Worm (Caenorhabditis elegans) whole organism, L2 larva: ENCODE data around the gene C35D10.6.

Source experiments
- C34F6.9 ChIP-seq: fragments of 150-350 bp; optimal IDR thresholded peaks from 2 replicates; lab custom pipeline; 2014; ENCODE audit warnings: missing biosample characterization, missing genetic modification characterization
- F13H6.1 ChIP-seq: sonication (generic microtip); optimal IDR thresholded peaks from 2 replicates; lab custom pipeline; 2016; ENCODE audit warnings: missing genetic modification characterization, missing compliant biosample characterization
- R02D3.7 ChIP-seq: fragments of 150-350 bp; optimal IDR thresholded peaks from 2 replicates; lab custom pipeline; 2014; ENCODE audit warnings: missing biosample characterization, missing genetic modification characterization
- Y55F3AM.14 ChIP-seq: fragments of 200-800 bp; sonication (Bioruptor generic); optimal IDR thresholded peaks from 2 replicates; lab custom pipeline; 2018; ENCODE audit warnings: mild to moderate bottlenecking, missing genetic modification characterization, missing compliant biosample characterization
- ZK546.5 ChIP-seq: sonication (generic microtip); optimal IDR thresholded peaks from 2 replicates; lab custom pipeline; 2017; ENCODE audit warnings: missing biosample characterization, missing genetic modification characterization
- aly-2 ChIP-seq: fragments of 150-350 bp; optimal IDR thresholded peaks from 2 replicates; lab custom pipeline; 2014; ENCODE audit warnings: missing biosample characterization, missing genetic modification characterization
- ama-1 ChIP-seq: fragments of 150-350 bp; optimal IDR thresholded peaks from 2 replicates; lab custom pipeline; 2018; ENCODE audit warnings: inconsistent platforms
- blmp-1 ChIP-seq: sonication (generic microtip); optimal IDR thresholded peaks from 2 replicates; lab custom pipeline; 2017; ENCODE audit warnings: missing genetic modification characterization, mild to moderate bottlenecking, missing compliant biosample characterization, antibody characterized with exemption, moderate library complexity; ENCODE audit not compliant: insufficient read depth
- ceh-82 ChIP-seq: fragments of 150-350 bp; optimal IDR thresholded peaks from 2 replicates; lab custom pipeline; 2014; ENCODE audit warnings: missing biosample characterization, missing genetic modification characterization
- crh-2 ChIP-seq: sonication (generic microtip); optimal IDR thresholded peaks from 2 replicates; lab custom pipeline; 2017; ENCODE audit warnings: missing biosample characterization, missing genetic modification characterization
- egl-27 ChIP-seq: sonication (generic microtip); optimal IDR thresholded peaks from 3 replicates; lab custom pipeline; 2017; ENCODE audit warnings: missing biosample characterization, missing genetic modification reagents, missing genetic modification characterization
- elt-1 ChIP-seq: fragments of 150-350 bp; optimal IDR thresholded peaks from 2 replicates; lab custom pipeline; 2014; ENCODE audit warnings: missing biosample characterization, missing genetic modification characterization
- fos-1 ChIP-seq: fragments of 150-350 bp; optimal IDR thresholded peaks from 2 replicates; lab custom pipeline; 2014; ENCODE audit warnings: missing biosample characterization, missing genetic modification characterization
- lin-11 ChIP-seq: fragments of 150-350 bp; sonication (generic microtip); optimal IDR thresholded peaks from 2 replicates; lab custom pipeline; 2014; ENCODE audit warnings: missing biosample characterization, missing genetic modification characterization, inconsistent platforms, mixed read lengths
- lin-13 ChIP-seq: fragments of 150-350 bp; optimal IDR thresholded peaks from 2 replicates; lab custom pipeline; 2014; ENCODE audit warnings: missing biosample characterization, missing genetic modification reagents, missing genetic modification characterization
- lin-39 ChIP-seq: fragments of 150-350 bp; optimal IDR thresholded peaks from 2 replicates; lab custom pipeline; 2014; ENCODE audit warnings: missing biosample characterization, missing genetic modification reagents, missing genetic modification characterization
- lsy-2 ChIP-seq, 2 experiments: fragments of 150-350 bp in 1 of 2; sonication (generic microtip) in 1 of 2; optimal IDR thresholded peaks; 2 replicates each; lab custom pipeline; 2014 to 2017; ENCODE audit warnings: missing biosample characterization in 2 of 2, missing genetic modification characterization in 2 of 2
- mab-5 ChIP-seq: fragments of 150-350 bp; optimal IDR thresholded peaks from 2 replicates; lab custom pipeline; 2014; ENCODE audit warnings: missing biosample characterization, missing genetic modification characterization
- mdl-1 ChIP-seq, 2 experiments: fragments of 150-350 bp in 1 of 2; sonication (generic microtip) in 1 of 2; optimal IDR thresholded peaks; 2 replicates each; lab custom pipeline; 2017; ENCODE audit warnings: missing biosample characterization in 2 of 2, missing genetic modification characterization in 2 of 2
- nhr-10 ChIP-seq: sonication (generic microtip); optimal IDR thresholded peaks from 2 replicates; lab custom pipeline; 2017; ENCODE audit warnings: missing biosample characterization, missing genetic modification characterization
- nhr-11 ChIP-seq: fragments of 150-350 bp; optimal IDR thresholded peaks from 2 replicates; lab custom pipeline; 2014; ENCODE audit warnings: missing biosample characterization, missing genetic modification characterization
- nhr-21 ChIP-seq: fragments of 150-350 bp; optimal IDR thresholded peaks from 2 replicates; lab custom pipeline; 2014; ENCODE audit warnings: missing biosample characterization, missing genetic modification characterization
- nhr-237 ChIP-seq: fragments of 150-350 bp; optimal IDR thresholded peaks from 2 replicates; lab custom pipeline; 2014; ENCODE audit warnings: missing biosample characterization, missing genetic modification characterization
- nhr-25 ChIP-seq: fragments of 150-350 bp; sonication (generic microtip); optimal IDR thresholded peaks from 3 replicates; lab custom pipeline; 2014; ENCODE audit warnings: missing biosample characterization, missing genetic modification characterization
- nhr-6 ChIP-seq: fragments of 150-350 bp; optimal IDR thresholded peaks from 2 replicates; lab custom pipeline; 2014; ENCODE audit warnings: missing biosample characterization, missing genetic modification characterization
- nhr-77 ChIP-seq: fragments of 150-350 bp; optimal IDR thresholded peaks from 2 replicates; lab custom pipeline; 2014; ENCODE audit warnings: missing biosample characterization, missing genetic modification characterization
- skn-1 ChIP-seq: sonication (generic microtip); optimal IDR thresholded peaks from 2 replicates; lab custom pipeline; 2017; ENCODE audit warnings: missing biosample characterization, missing genetic modification characterization
- sma-3 ChIP-seq: sonication (generic microtip); optimal IDR thresholded peaks from 2 replicates; lab custom pipeline; 2016; ENCODE audit warnings: missing genetic modification reagents, missing genetic modification characterization, missing compliant biosample characterization
- sma-9 ChIP-seq, 2 experiments: fragments of 150-350 bp in 1 of 2; sonication (generic microtip) in 1 of 2; optimal IDR thresholded peaks; 2 replicates each; lab custom pipeline; 2014 to 2016; ENCODE audit warnings: missing genetic modification characterization in 2 of 2, mild to moderate bottlenecking in 1 of 2, missing biosample characterization in 1 of 2, missing compliant biosample characterization in 1 of 2, missing genetic modification reagents in 1 of 2, moderate library complexity in 1 of 2
- snpc-4 ChIP-seq: fragments of 150-350 bp; optimal IDR thresholded peaks from 2 replicates; lab custom pipeline; 2014; ENCODE audit warnings: missing biosample characterization, missing genetic modification characterization
- unc-55 ChIP-seq: fragments of 150-350 bp; sonication (generic microtip); optimal IDR thresholded peaks from 3 replicates; lab custom pipeline; 2014; ENCODE audit warnings: missing biosample characterization, missing genetic modification reagents, missing genetic modification characterization
- unc-62 ChIP-seq: fragments of 150-350 bp; optimal IDR thresholded peaks from 2 replicates; lab custom pipeline; 2014; ENCODE audit warnings: missing biosample characterization, missing genetic modification reagents, missing genetic modification characterization
- ztf-1 ChIP-seq: fragments of 200-800 bp; sonication (Bioruptor generic); conservative IDR thresholded peaks from 2 replicates; pipeline ENCODE4 v1.3.6; 2022; ENCODE audit warnings: missing genetic modification characterization, missing compliant biosample characterization
- ztf-11 ChIP-seq: sonication (generic microtip); optimal IDR thresholded peaks from 2 replicates; lab custom pipeline; 2017; ENCODE audit warnings: missing biosample characterization, missing genetic modification characterization
- ztf-4 ChIP-seq: fragments of 150-350 bp; optimal IDR thresholded peaks from 2 replicates; lab custom pipeline; 2014; ENCODE audit warnings: missing biosample characterization, missing genetic modification characterization

C35D10.6 gene

ce11 chrIII:4819843-4820242 lies 39.3 kb upstream of the C35D10.6 start, which contains the start of gene F26A1.7:
F26A1.7 (minus strand) TSS chrIII:4819943.
- TF ChIP-seq blmp-1 (tag; lab: Kevin White, UChicago) (no peak), skn-1 (no peak), elt-1 (no peak), nhr-21 (tag; lab: Kevin White, UChicago) (no peak)

DNA sequence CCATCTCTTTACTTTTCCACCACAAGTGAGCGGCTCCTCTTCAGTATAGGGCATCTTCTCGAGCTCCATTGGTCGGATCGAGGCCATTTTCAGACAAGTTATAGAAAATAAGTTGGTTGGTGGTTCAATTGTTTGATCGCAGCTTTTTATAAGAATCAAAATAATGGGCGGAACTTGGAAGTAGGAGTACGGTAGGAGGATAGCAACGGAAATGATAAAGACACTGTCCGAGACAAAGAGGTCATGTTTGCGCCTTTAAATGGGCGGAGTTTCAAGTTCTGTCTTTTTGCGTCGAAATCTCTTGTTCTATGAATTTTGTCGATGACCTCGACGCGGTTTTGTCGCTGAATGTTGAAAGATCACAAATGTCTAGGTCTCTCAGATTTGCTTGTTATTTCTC lies 37.0 kb upstream of the C35D10.6 start, which contains the start of gene F26A1.8:
F26A1.8 (minus strand) TSS at position 101 of the 400 bp plus-strand sequence.
- TF ChIP-seq blmp-1 (tag; lab: Kevin White, UChicago) = no peak
- TF ChIP-seq lsy-2 (tag; optimal IDR thresholded peaks at IDR 0.05; lab: Kevin White, UChicago) = no peak
- no peak for TF ChIP-seq sma-9 (GFP tag; optimal IDR thresholded peaks at IDR 0.05; lab: Kevin White, UChicago)
- TF ChIP-seq sma-9 (tag; optimal IDR thresholded peaks at IDR 0.05; lab: Kevin White, UChicago) = no peak
- no peak for TF ChIP-seq unc-62 (GFP tag; lab: Kevin White, UChicago)
- TF ChIP-seq ztf-4 = no peak
- TF ChIP-seq aly-2 (tag; lab: Kevin White, UChicago) = no peak
- TF ChIP-seq mab-5 (tag; lab: Kevin White, UChicago) = no peak

DNA sequence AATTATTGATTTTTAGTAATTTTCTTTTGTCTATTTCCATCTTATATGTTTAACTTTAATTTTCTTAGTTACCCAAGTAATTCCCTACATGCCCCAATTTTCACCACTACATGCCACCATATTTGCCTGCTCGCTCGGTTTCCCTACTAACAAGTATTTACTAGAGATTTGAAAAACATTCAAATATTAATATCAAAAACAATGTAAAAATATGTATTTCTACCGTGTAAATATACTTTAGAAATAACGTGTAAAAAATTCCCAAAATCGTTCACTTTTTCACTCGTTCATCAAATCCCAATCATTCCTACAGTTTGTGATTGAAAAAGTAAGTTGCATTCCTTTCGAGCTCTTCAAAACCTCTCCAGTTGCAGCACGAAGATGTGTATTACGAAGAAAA lies 32.5 kb upstream of the C35D10.6 start, which contains the start of gene F26A1.3:
F26A1.3 (plus strand) TSS at position 301 of the 400 bp plus-strand sequence.
- TF ChIP-seq F13H6.1 (tag; lab: Kevin White, UChicago) (no peak), unc-55 (GFP tag; lab: Kevin White, UChicago) (no peak), nhr-237 (tag; lab: Kevin White, UChicago) (no peak), ceh-82 (tag; lab: Kevin White, UChicago) (no peak), mdl-1 (tag; optimal IDR thresholded peaks at IDR 0.05; lab: Kevin White, UChicago) (no peak), unc-62 (GFP tag; lab: Kevin White, UChicago) (no peak), skn-1 (no peak), lin-13 (GFP tag; lab: Kevin White, UChicago) (no peak), Y55F3AM.14 (no peak), fos-1 (no peak), aly-2 (tag; lab: Kevin White, UChicago) (no peak), ZK546.5 (tag; lab: Kevin White, UChicago) (no peak)

DNA sequence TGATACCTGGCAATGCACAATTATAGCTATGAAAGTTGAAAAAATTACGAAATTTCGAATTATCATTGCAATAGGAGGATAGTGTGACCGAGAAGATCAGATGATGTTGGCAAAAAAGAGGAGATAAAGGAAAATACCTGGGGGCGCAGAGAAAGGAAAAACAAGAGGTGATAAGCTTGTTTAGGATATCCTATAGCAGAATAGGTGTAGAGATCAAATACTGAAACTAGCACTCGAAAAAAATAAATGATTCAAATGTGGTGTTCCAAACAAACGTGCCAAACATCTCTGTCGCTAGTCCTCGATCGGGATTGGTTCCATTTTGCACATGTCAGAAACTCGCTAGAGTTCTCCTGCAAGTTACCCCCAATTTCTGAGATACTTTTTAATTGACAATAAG lies 29.7 kb upstream of the C35D10.6 start, which contains the start of gene F26A1.9:
F26A1.9 (minus strand) TSS at position 101 of the 400 bp plus-strand sequence.
- TF ChIP-seq ama-1 (lab: Kevin White, UChicago) = no peak
- no peak for TF ChIP-seq ztf-11 (tag; lab: Kevin White, UChicago)
- TF ChIP-seq blmp-1 (tag; lab: Kevin White, UChicago) = no peak
- no peak for TF ChIP-seq nhr-25 (tag; lab: Kevin White, UChicago)
- no peak for TF ChIP-seq nhr-237 (tag; lab: Kevin White, UChicago)
- no peak for TF ChIP-seq sma-3 (GFP tag; lab: Kevin White, UChicago)
- TF ChIP-seq nhr-11 (tag; lab: Kevin White, UChicago) = no peak
- no peak for TF ChIP-seq crh-2 (tag; lab: Kevin White, UChicago)
- no peak for TF ChIP-seq snpc-4 (tag; lab: Kevin White, UChicago)
- TF ChIP-seq R02D3.7 (tag; lab: Kevin White, UChicago) = no peak
- no peak for TF ChIP-seq nhr-10 (tag; lab: Kevin White, UChicago)
- no peak for TF ChIP-seq nhr-6 (tag; lab: Kevin White, UChicago)
- no peak for TF ChIP-seq ztf-1 (GFP tag; lab: Robert Waterston, UW)
- no peak for TF ChIP-seq C34F6.9 (tag; lab: Kevin White, UChicago)
- TF ChIP-seq fos-1 = no peak
- TF ChIP-seq lin-11 (tag; lab: Kevin White, UChicago) = no peak
- TF ChIP-seq nhr-77 (tag; lab: Kevin White, UChicago) = no peak
- no peak for TF ChIP-seq lin-39 (tag; lab: Kevin White, UChicago)
- TF ChIP-seq egl-27 (tag; lab: Kevin White, UChicago) = no peak
- TF ChIP-seq ceh-82 (tag; lab: Kevin White, UChicago) = no peak
